Fruit fly (Drosophila melanogaster): Measurements from ENCODE around the gene Txl.
A peak's percentile ranks its signal among the peaks of the same experiment; 100 is the strongest.

The Txl gene

dm6 chr3L:5765844-5766200 is at the start of gene Txl:
TSS of gene Txl (plus strand) at chr3L:5765846.
- TF ChIP-seq CTCF (optimal IDR thresholded peaks at IDR 0.05) (no peak), CG8478 (optimal IDR thresholded peaks at IDR 0.05) (no peak)

- TF ChIP-seq CG8478 (optimal IDR thresholded peaks at IDR 0.05) (no peak), CTCF (optimal IDR thresholded peaks at IDR 0.05) (no peak)
Measured at dm6 chr3L:5731639-5732038, 34.0 kb upstream of the Txl start.

- peak; percentile 86 to 96 for TF ChIP-seq CTCF (optimal IDR thresholded peaks at IDR 0.05)
- TF ChIP-seq CG8478 (optimal IDR thresholded peaks at IDR 0.05), result no peak
Measured at dm6 chr3L:5749616-5750336, 15.9 kb upstream of the Txl start.

dm6 chr3L:5751417-5751739 is 14.3 kb upstream of the Txl start:
- TF ChIP-seq CG8478 (optimal IDR thresholded peaks at IDR 0.05) (no peak), CTCF (optimal IDR thresholded peaks at IDR 0.05) (no peak)

dm6 chr3L:5751740-5752579 is 13.7 kb upstream of the Txl start, which contains the start of gene DnaJ-1:
TSS of gene DnaJ-1 (minus strand) at chr3L:5752189.
- TF ChIP-seq CG8478 (optimal IDR thresholded peaks at IDR 0.05) (no peak), CTCF (optimal IDR thresholded peaks at IDR 0.05) (peak in 1 of 2 experiments; percentile 13)

dm6 chr3L:5752903-5753604 is 12.6 kb upstream of the Txl start, which contains the start of gene Usp47:
TSS of gene Usp47 (plus strand) at chr3L:5752973.
- TF ChIP-seq CG8478 (optimal IDR thresholded peaks at IDR 0.05) (no peak), CTCF (optimal IDR thresholded peaks at IDR 0.05) (peak in 1 of 2 experiments; percentile 26)

- no peak for TF ChIP-seq CTCF (optimal IDR thresholded peaks at IDR 0.05)
Measured at dm6 chr3L:5753605-5754365, 11.9 kb upstream of the Txl start.

dm6 chr3L:5764922-5765843 is 463 bp upstream of the Txl start, which contains the start of gene CG10576:
TSS of gene CG10576 (minus strand) at chr3L:5765702.
- no peak for TF ChIP-seq CG8478 (optimal IDR thresholded peaks at IDR 0.05)
- peak; percentile 30 to 59 for TF ChIP-seq CTCF (optimal IDR thresholded peaks at IDR 0.05)

- no peak for TF ChIP-seq CG8478 (optimal IDR thresholded peaks at IDR 0.05)
- peak in 1 of 2 experiments; percentile 6 for TF ChIP-seq CTCF (optimal IDR thresholded peaks at IDR 0.05)
Measured at dm6 chr3L:5768532-5769497, 3.2 kb downstream of the Txl start, which contains the start of the genes Ppat-Dpck and scny. TSS of gene Ppat-Dpck (minus strand) at chr3L:5768794. TSS of gene scny (plus strand) at chr3L:5769002.

- TF ChIP-seq CG8478 (optimal IDR thresholded peaks at IDR 0.05) (no peak), CTCF (optimal IDR thresholded peaks at IDR 0.05) (no peak)
Measured at dm6 chr3L:5770113-5770798, 4.6 kb downstream of the Txl start.

dm6 chr3L:5770817-5771425 is 5.3 kb downstream of the Txl start:
- TF ChIP-seq CTCF (optimal IDR thresholded peaks at IDR 0.05) (peak; percentile 38 to 61), CG8478 (optimal IDR thresholded peaks at IDR 0.05) (no peak)
